Worm (Caenorhabditis elegans) whole organism, L4 larva: ENCODE results near the gene mak-1.

ENCODE experiments used
- fos-1 ChIP-seq: fragments of 150-350 bp; optimal IDR thresholded peaks from 2 replicates; lab custom pipeline; 2014; ENCODE audit warnings: missing biosample characterization, missing genetic modification characterization
- lin-39 ChIP-seq: fragments of 150-350 bp; optimal IDR thresholded peaks from 2 replicates; lab custom pipeline; 2014; ENCODE audit warnings: missing biosample characterization, missing genetic modification reagents, missing genetic modification characterization
- mdl-1 ChIP-seq, 2 experiments: fragments of 150-350 bp in 1 of 2; sonication (generic microtip) in 1 of 2; optimal IDR thresholded peaks; 2 replicates each; lab custom pipeline; 2014 to 2017; ENCODE audit warnings: missing biosample characterization in 2 of 2, missing genetic modification characterization in 2 of 2
- nhr-28 ChIP-seq: fragments of 150-350 bp; optimal IDR thresholded peaks from 2 replicates; lab custom pipeline; 2014; ENCODE audit warnings: missing biosample characterization, missing genetic modification characterization
- pqm-1 ChIP-seq: sonication (generic microtip); optimal IDR thresholded peaks from 2 replicates; lab custom pipeline; 2017; ENCODE audit warnings: missing biosample characterization, missing genetic modification characterization
- sdz-12 ChIP-seq: fragments of 200-800 bp; sonication (Bioruptor generic); optimal IDR thresholded peaks from 2 replicates; lab custom pipeline; 2018; ENCODE audit warnings: mild to moderate bottlenecking, missing genetic modification characterization, missing compliant biosample characterization
- spr-1 ChIP-seq: sonication (generic microtip); optimal IDR thresholded peaks from 2 replicates; lab custom pipeline; 2016; ENCODE audit warnings: mild to moderate bottlenecking, missing genetic modification characterization, missing compliant biosample characterization
- zag-1 ChIP-seq: fragments of 150-350 bp; optimal IDR thresholded peaks from 2 replicates; lab custom pipeline; 2014; ENCODE audit warnings: missing biosample characterization, missing genetic modification characterization

DNA sequence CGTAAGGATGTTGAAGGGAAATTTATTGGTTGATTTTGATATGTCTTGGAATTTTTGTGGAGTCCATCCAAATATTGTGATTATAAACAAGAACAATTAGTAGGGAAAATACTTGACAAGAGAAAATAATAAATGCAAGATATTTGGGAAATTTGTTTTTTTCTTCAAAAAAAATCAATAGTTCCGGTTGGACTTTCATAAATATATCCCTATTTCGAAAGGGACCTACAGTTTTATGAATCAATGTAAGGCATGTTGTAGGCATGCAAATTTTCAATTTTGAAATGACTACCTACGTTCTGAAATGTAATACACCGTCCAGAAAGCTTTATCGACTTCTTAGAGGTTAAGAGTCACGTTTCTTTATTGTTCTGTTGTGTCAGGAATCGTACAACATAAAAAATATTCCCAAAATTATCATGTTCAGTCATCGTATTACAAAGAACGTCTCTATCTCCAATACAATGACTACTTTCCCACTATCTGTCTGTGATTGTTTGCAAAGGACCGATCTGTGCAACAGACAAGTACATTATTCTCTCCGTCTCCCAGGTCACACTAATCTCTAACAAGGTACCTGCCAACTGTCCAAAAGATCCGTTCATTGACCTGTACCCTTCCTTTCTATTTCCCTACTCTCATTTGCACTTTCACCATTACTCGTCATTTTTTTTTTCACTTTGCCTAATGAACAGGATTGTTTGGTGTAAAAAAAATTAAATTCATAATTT is 46.1 kb downstream of the mak-1 start, which contains the start of gene F07H5.13:
- TF ChIP-seq fos-1 (no peak), lin-39 (tag; lab: Kevin White, UChicago) (no peak), nhr-28 (no peak), zag-1 (tag; lab: Kevin White, UChicago) (no peak), spr-1 (tag; lab: Kevin White, UChicago) (peak; percentile 24), mdl-1 (tag; optimal IDR thresholded peaks at IDR 0.05; lab: Kevin White, UChicago) (no peak), pqm-1 (tag; lab: Kevin White, UChicago) (no peak), sdz-12 (GFP tag; lab: Kevin White, UChicago) (peak; percentile 37)
